Fruit fly (Drosophila melanogaster) whole organism, prepupa: ENCODE measurements around the gene CG11317.

Source experiments
- Blimp-1 ChIP-seq: fragments of 200-800 bp; sonication (Bioruptor generic); optimal IDR thresholded peaks from 3 replicates; lab custom pipeline; 2017; ENCODE audit warnings: missing biosample characterization, missing genetic modification characterization, mild to moderate bottlenecking, moderate library complexity, missing genetic modification reagents
- CG10631 ChIP-seq: fragments of 200-800 bp; sonication (Bioruptor generic); optimal IDR thresholded peaks from 2 replicates; lab custom pipeline; 2016; ENCODE audit warnings: missing biosample characterization, missing genetic modification characterization
- CG11294 ChIP-seq: fragments of 200-800 bp; sonication (Bioruptor generic); IDR thresholded peaks from 2 replicates; pipeline ENCODE4 v1.3.6; 2022; ENCODE audit warnings: missing biosample characterization, missing genetic modification characterization
- CG11762 ChIP-seq: fragments of 200-800 bp; sonication (Bioruptor generic); optimal IDR thresholded peaks from 3 replicates; lab custom pipeline; 2016; ENCODE audit warnings: missing biosample characterization, missing genetic modification characterization; ENCODE audit not compliant: insufficient read depth
- CG11902 ChIP-seq: fragments of 200-800 bp; sonication (Bioruptor generic); optimal IDR thresholded peaks from 3 replicates; lab custom pipeline; 2016; ENCODE audit warnings: missing biosample characterization, missing genetic modification characterization
- CG15336 ChIP-seq: fragments of 200-800 bp; sonication (Bioruptor generic); IDR thresholded peaks from 2 replicates; pipeline ENCODE4 v1.3.6; 2022; ENCODE audit warnings: missing biosample characterization, missing genetic modification characterization
- CG1621 ChIP-seq: fragments of 200-800 bp; sonication (Bioruptor generic); optimal IDR thresholded peaks from 3 replicates; lab custom pipeline; 2018; ENCODE audit warnings: missing biosample characterization, mild to moderate bottlenecking, missing genetic modification characterization
- CG32006 ChIP-seq: fragments of 200-800 bp; sonication (Bioruptor generic); optimal IDR thresholded peaks from 3 replicates; lab custom pipeline; 2017; ENCODE audit warnings: missing biosample characterization, mild to moderate bottlenecking, missing genetic modification characterization
- CG34406 ChIP-seq: fragments of 200-800 bp; sonication (Bioruptor generic); optimal IDR thresholded peaks from 3 replicates; lab custom pipeline; 2016; ENCODE audit warnings: missing biosample characterization, missing genetic modification characterization
- CG3919 ChIP-seq: fragments of 200-800 bp; sonication (Bioruptor generic); optimal IDR thresholded peaks from 3 replicates; lab custom pipeline; 2016; ENCODE audit warnings: missing biosample characterization, missing genetic modification characterization
- CG6163 ChIP-seq: fragments of 200-800 bp; sonication (Bioruptor generic); IDR thresholded peaks from 3 replicates; pipeline ENCODE4 v1.3.6; 2022; ENCODE audit warnings: missing biosample characterization, missing genetic modification characterization
- CG6854 ChIP-seq: fragments of 200-800 bp; sonication (Bioruptor generic); optimal IDR thresholded peaks from 2 replicates; lab custom pipeline; 2017; ENCODE audit warnings: missing biosample characterization, mild to moderate bottlenecking, missing genetic modification characterization
- CG8632 ChIP-seq: fragments of 200-800 bp; sonication (Bioruptor generic); optimal IDR thresholded peaks from 3 replicates; lab custom pipeline; 2016; ENCODE audit warnings: missing biosample characterization, missing genetic modification characterization
- Eip93F ChIP-seq: fragments of 200-800 bp; sonication (Bioruptor generic); optimal IDR thresholded peaks from 2 replicates; lab custom pipeline; 2016; ENCODE audit warnings: missing biosample characterization, mild to moderate bottlenecking, missing genetic modification characterization
- Ets21C ChIP-seq: fragments of 200-800 bp; sonication (Bioruptor generic); optimal IDR thresholded peaks from 3 replicates; lab custom pipeline; 2016; ENCODE audit warnings: missing biosample characterization, missing genetic modification characterization
- Ets96B ChIP-seq: fragments of 200-800 bp; optimal IDR thresholded peaks from 2 replicates; lab custom pipeline; 2019; ENCODE audit warnings: missing biosample characterization, mild to moderate bottlenecking, missing genetic modification characterization, moderate library complexity
- Gug ChIP-seq: fragments of 200-800 bp; sonication (Bioruptor generic); IDR thresholded peaks from 2 replicates; pipeline ENCODE4 v1.3.6; 2022; ENCODE audit warnings: missing biosample characterization, missing genetic modification characterization
- Lpt ChIP-seq: fragments of 200-800 bp; sonication (Bioruptor generic); optimal IDR thresholded peaks from 3 replicates; lab custom pipeline; 2016; ENCODE audit warnings: missing biosample characterization, missing genetic modification characterization
- Met ChIP-seq: fragments of 200-800 bp; sonication (Bioruptor generic); optimal IDR thresholded peaks from 3 replicates; lab custom pipeline; 2016; ENCODE audit warnings: missing biosample characterization, missing genetic modification characterization
- OdsH ChIP-seq: fragments of 200-800 bp; sonication (Bioruptor generic); optimal IDR thresholded peaks from 3 replicates; lab custom pipeline; 2016; ENCODE audit warnings: missing biosample characterization, missing genetic modification characterization
- Sox102F ChIP-seq: fragments of 200-800 bp; sonication (Bioruptor generic); optimal IDR thresholded peaks from 2 replicates; lab custom pipeline; 2016; ENCODE audit warnings: missing biosample characterization, mild to moderate bottlenecking, missing genetic modification characterization
- Sox14 ChIP-seq: fragments of 200-800 bp; sonication (Bioruptor generic); optimal IDR thresholded peaks from 3 replicates; lab custom pipeline; 2016; ENCODE audit warnings: missing biosample characterization, missing genetic modification characterization
- Sox15 ChIP-seq: fragments of 200-800 bp; sonication (Bioruptor generic); optimal IDR thresholded peaks from 3 replicates; lab custom pipeline; 2016; ENCODE audit warnings: missing biosample characterization, missing genetic modification characterization
- dac ChIP-seq: fragments of 200-800 bp; sonication (Bioruptor generic); optimal IDR thresholded peaks from 2 replicates; lab custom pipeline; 2017; ENCODE audit warnings: missing biosample characterization, mild to moderate bottlenecking, missing genetic modification characterization
- dsx ChIP-seq: fragments of 200-800 bp; optimal IDR thresholded peaks from 3 replicates; lab custom pipeline; 2019; ENCODE audit warnings: missing biosample characterization, mild to moderate bottlenecking, missing genetic modification characterization, moderate library complexity; ENCODE audit not compliant: poor library complexity, severe bottlenecking
- fd85E ChIP-seq: fragments of 200-800 bp; sonication (Bioruptor generic); optimal IDR thresholded peaks from 3 replicates; lab custom pipeline; 2016; ENCODE audit warnings: missing biosample characterization, missing genetic modification characterization
- fkh ChIP-seq: fragments of 200-800 bp; sonication (Bioruptor generic); optimal IDR thresholded peaks from 3 replicates; lab custom pipeline; 2017; ENCODE audit warnings: missing biosample characterization, mild to moderate bottlenecking, missing genetic modification characterization, moderate library complexity
- lz ChIP-seq: fragments of 200-800 bp; sonication (Bioruptor generic); optimal IDR thresholded peaks from 3 replicates; lab custom pipeline; 2016; ENCODE audit warnings: missing biosample characterization, missing genetic modification characterization
- net ChIP-seq: fragments of 200-800 bp; sonication (Bioruptor generic); optimal IDR thresholded peaks from 3 replicates; lab custom pipeline; 2016; ENCODE audit warnings: missing biosample characterization, missing genetic modification characterization
- svp ChIP-seq: fragments of 200-800 bp; sonication (Bioruptor generic); peaks from one replicate; lab custom pipeline; 2016; ENCODE audit warnings: missing biosample characterization, missing genetic modification characterization

Gene CG11317

dm6 chr3R:31123315-31123714 lies 26.2 kb upstream of the CG11317 start, which contains the start of gene Prosalpha3T:
Prosalpha3T (minus strand) TSS chr3R:31123415.
- no peak for TF ChIP-seq Ets21C
- no peak for TF ChIP-seq lz (GFP tag; lab: Kevin White, UChicago)
- TF ChIP-seq fd85E (GFP tag; lab: Kevin White, UChicago) = no peak
- no peak for TF ChIP-seq CG3919 (GFP tag; lab: Kevin White, UChicago)
- no peak for TF ChIP-seq CG11762
- TF ChIP-seq Gug (GFP tag; lab: Robert Waterston, UW) = no peak
- TF ChIP-seq CG6854 (GFP tag; lab: Kevin White, UChicago) = no peak
- no peak for TF ChIP-seq Sox102F

DNA sequence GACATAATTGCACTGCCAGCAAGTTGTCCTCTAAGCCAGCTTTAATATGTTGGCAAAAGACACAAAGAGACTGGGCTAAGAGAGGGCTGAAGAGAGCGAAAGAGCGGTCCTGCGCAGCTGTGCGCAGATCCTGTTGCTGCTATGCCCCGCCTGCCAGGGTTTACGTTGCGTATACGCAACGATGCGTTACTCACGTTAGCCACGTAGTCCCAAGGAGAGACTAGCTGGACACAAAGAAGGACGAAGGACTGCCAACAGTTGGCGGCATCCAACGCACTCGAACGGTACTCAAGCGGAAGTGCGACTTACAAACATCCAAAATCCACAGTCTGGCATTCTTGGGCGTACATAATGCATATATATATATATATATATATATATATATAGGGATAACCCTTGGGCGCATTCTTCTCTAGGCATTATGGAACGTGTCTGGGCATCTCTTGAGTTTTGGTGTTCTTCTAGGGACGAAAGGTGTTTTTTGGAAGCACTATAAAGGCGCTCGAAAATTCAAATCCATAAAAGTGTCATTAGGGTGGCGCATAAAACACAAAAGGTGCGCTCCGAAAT lies 22.8 kb upstream of the CG11317 start:
- TF ChIP-seq CG11902 (GFP tag; lab: Kevin White, UChicago) (no peak), dsx (GFP tag; lab: Kevin White, UChicago) (no peak), CG32006 (GFP tag; lab: Kevin White, UChicago) (no peak), CG8632 (GFP tag; lab: Kevin White, UChicago) (no peak), Lpt (GFP tag; lab: Kevin White, UChicago) (no peak), Eip93F (GFP tag; lab: Kevin White, UChicago) (no peak), Ets21C (no peak), net (GFP tag; lab: Kevin White, UChicago) (no peak), OdsH (no peak)

DNA sequence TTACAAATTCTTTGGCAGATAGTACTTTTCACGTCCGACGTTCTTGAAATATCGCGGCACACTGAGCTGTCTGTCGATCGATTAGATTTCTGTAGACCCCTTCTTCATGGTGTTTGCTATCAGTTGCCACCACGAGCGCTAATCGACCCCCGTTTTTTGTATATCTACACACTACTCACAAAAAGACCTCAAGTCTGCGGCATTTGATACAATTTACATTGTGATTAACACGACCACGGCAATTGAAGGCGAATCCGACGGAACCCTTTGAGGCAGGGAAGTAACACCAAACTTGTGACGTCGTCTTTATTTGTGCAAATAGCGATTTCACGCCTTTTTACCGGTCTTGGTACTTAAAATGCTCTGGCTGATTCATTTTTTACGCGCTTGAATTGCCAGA lies 12.0 kb upstream of the CG11317 start, which contains the start of gene Mayo:
Mayo (minus strand) TSS at position 66 of the 400 bp plus-strand sequence.
- TF ChIP-seq Sox14 (GFP tag; lab: Kevin White, UChicago) = no peak
- TF ChIP-seq CG1621 (tag; lab: Kevin White, UChicago) = no peak
- no peak for TF ChIP-seq CG11294 (GFP tag; lab: Robert Waterston, UW)
- no peak for TF ChIP-seq CG10631 (GFP tag; lab: Kevin White, UChicago)
- TF ChIP-seq CG34406 (GFP tag; lab: Kevin White, UChicago) = no peak
- TF ChIP-seq CG11762 = no peak
- TF ChIP-seq fkh (GFP tag; lab: Kevin White, UChicago) = peak; percentile 66
- TF ChIP-seq, all 60 proteins: peak for 1

dm6 chr3R:31101069-31101468 lies 3.9 kb upstream of the CG11317 start, which contains the start of gene CG15553:
CG15553 (minus strand) TSS chr3R:31101169.
- no peak for TF ChIP-seq Ets96B (tag; lab: Kevin White, UChicago)
- no peak for TF ChIP-seq dsx (GFP tag; lab: Kevin White, UChicago)
- TF ChIP-seq net (GFP tag; lab: Kevin White, UChicago) = no peak
- TF ChIP-seq dac (GFP tag; lab: Kevin White, UChicago) = no peak
- TF ChIP-seq Gug (GFP tag; lab: Robert Waterston, UW) = no peak
- TF ChIP-seq fd85E (GFP tag; lab: Kevin White, UChicago) = no peak
- TF ChIP-seq Sox15 (GFP tag; lab: Kevin White, UChicago) = no peak
- TF ChIP-seq CG11902 (GFP tag; lab: Kevin White, UChicago) = no peak
- TF ChIP-seq CG10631 (GFP tag; lab: Kevin White, UChicago) = no peak
- no peak for TF ChIP-seq Blimp-1 (GFP tag; lab: Kevin White, UChicago)

dm6 chr3R:31089985-31090384 lies 7.1 kb downstream of the CG11317 start:
- TF ChIP-seq CG15336 (no peak), CG6163 (GFP tag; lab: Robert Waterston, UW) (no peak), Eip93F (GFP tag; lab: Kevin White, UChicago) (no peak), Sox102F (no peak), svp (GFP tag; lab: Kevin White, UChicago) (peak; percentile 14), CG8632 (GFP tag; lab: Kevin White, UChicago) (no peak), Met (GFP tag; lab: Kevin White, UChicago) (no peak)
- TF ChIP-seq, all 60 proteins: peak for 1
